Fruit fly (Drosophila melanogaster): ENCODE measurements around the gene CG17362.

DNA sequence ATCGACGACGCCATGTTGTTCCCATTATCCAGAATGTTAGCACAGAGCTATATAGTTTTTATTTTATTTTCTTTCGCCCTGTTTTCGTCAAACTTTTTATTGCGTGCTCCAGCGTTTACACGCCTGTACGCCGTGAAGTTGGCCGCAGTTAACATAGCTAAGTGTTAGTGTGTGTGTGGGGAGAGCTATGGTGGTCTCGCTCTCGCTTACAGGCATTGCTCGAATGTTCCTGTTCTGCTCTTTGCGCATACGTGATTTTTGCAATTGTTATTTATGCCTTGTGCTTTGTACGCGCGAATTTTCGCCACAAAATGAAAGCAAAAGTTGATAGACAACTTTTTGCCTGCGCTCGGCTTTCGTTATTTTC, 17.6 kb downstream of the CG17362 start:
- TF ChIP-seq CG8478 (optimal IDR thresholded peaks at IDR 0.05) (no peak), CTCF (optimal IDR thresholded peaks at IDR 0.05) (no peak)

All from S2 (cell line).